Fruit fly (Drosophila melanogaster): Measurements from ENCODE around the gene Wnt10.
A peak's percentile ranks its signal among the peaks of the same experiment; 100 is the strongest.

Gene Wnt10

dm6 chr2L:7376157-7376556 is 13.0 kb downstream of the Wnt10 start (continued):
- TF ChIP-seq Awh (GFP tag; IDR thresholded peaks at IDR 0.05) (peak; percentile 43; the same call in 1 of the 2 replicates), fd96Cb (tag; optimal IDR thresholded peaks at IDR 0.05) (peak; percentile 3), E2f2 (GFP tag; IDR thresholded peaks at IDR 0.05) (peak; percentile 28; the same call in 1 of the 2 replicates), slbo (GFP tag; IDR thresholded peaks at IDR 0.05) (peak; percentile 35), onecut (GFP tag; IDR thresholded peaks at IDR 0.05) (0 out of 2 replicates have a peak, but pooled peaks have one; percentile 15), lov (optimal IDR thresholded peaks at IDR 0.05) (no peak), lov (GFP tag; IDR thresholded peaks at IDR 0.05) (0 out of 3 replicates have a peak, but pooled peaks have one; percentile 58), lmd (GFP tag; IDR thresholded peaks at IDR 0.05) (peak; percentile 49), Xrp1 (GFP tag; IDR thresholded peaks at IDR 0.05) (peak; percentile 62; the same call in 1 of the 2 replicates), CG10366 (GFP tag; IDR thresholded peaks at IDR 0.05) (peak; percentile 54), H2.0 (GFP tag; IDR thresholded peaks at IDR 0.05) (peak; percentile 58), CG6854 (GFP tag; optimal IDR thresholded peaks at IDR 0.05) (no peak), chif (GFP tag; optimal IDR thresholded peaks at IDR 0.05) (peak; percentile 22 to 23), Tbp (GFP tag; optimal IDR thresholded peaks at IDR 0.05) (no peak), Sox102F (GFP tag; optimal IDR thresholded peaks at IDR 0.05) (peak; percentile 55), CG14965 (GFP tag; optimal IDR thresholded peaks at IDR 0.05; ENCODE audit: borderline replicate concordance) (no peak), Oaz (GFP tag; IDR thresholded peaks at IDR 0.05) (peak; percentile 39; the same call in 1 of the 2 replicates), so (GFP tag; IDR thresholded peaks at IDR 0.05) (peak; percentile 48; the same call in 2 of the 3 replicates), CG14441 (GFP tag; IDR thresholded peaks at IDR 0.05) (peak; percentile 55), CG33557 (GFP tag; optimal IDR thresholded peaks at IDR 0.05) (no peak), CG11085 (GFP tag; IDR thresholded peaks at IDR 0.05) (0 out of 2 replicates have a peak, but pooled peaks have one; percentile 19), dysf (GFP tag; IDR thresholded peaks at IDR 0.05) (peak; percentile 55; the same call in 2 of the 3 replicates), Oli (tag; optimal IDR thresholded peaks at IDR 0.05) (peak; percentile 30), p53 (GFP tag; optimal IDR thresholded peaks at IDR 0.05) (no peak), ap (GFP tag; IDR thresholded peaks at IDR 0.05) (peak; percentile 55), HLH3B (GFP tag; IDR thresholded peaks at IDR 0.05) (peak; percentile 75), sens (GFP tag) (peak; percentile 80), Ptx1 (GFP tag; IDR thresholded peaks at IDR 0.05) (peak; percentile 60)

dm6 chr2L:7377402-7377801 is 14.2 kb downstream of the Wnt10 start, which contains the start of gene ninaC:
Gene ninaC (plus strand): TSS chr2L:7377702.
- TF ChIP-seq CG7556 (GFP tag; optimal IDR thresholded peaks at IDR 0.05) (no peak), danr (GFP tag; IDR thresholded peaks at IDR 0.05) (no peak), TFAM (GFP tag; optimal IDR thresholded peaks at IDR 0.05) (no peak), rib (GFP tag; IDR thresholded peaks at IDR 0.05) (no peak), CG2116 (GFP tag; optimal IDR thresholded peaks at IDR 0.05) (no peak), CG17568 (GFP tag; optimal IDR thresholded peaks at IDR 0.05) (no peak), CG34376 (GFP tag; optimal IDR thresholded peaks at IDR 0.05) (no peak), Doc2 (GFP tag; IDR thresholded peaks at IDR 0.05) (no peak)

- TF ChIP-seq chinmo (GFP tag; IDR thresholded peaks at IDR 0.05; ENCODE audit: partially characterized antibody) (0 out of 4 replicates have a peak, but pooled peaks have one; percentile 30), CG32532 (GFP tag; IDR thresholded peaks at IDR 0.05) (peak; percentile 17; the same call in 1 of the 2 replicates), CG2120 (GFP tag; optimal IDR thresholded peaks at IDR 0.05) (no peak), ATbp (GFP tag; optimal IDR thresholded peaks at IDR 0.05) (peak; percentile 58), CkIIα-i1 (GFP tag; IDR thresholded peaks at IDR 0.05) (no peak), CG2712 (tag; optimal IDR thresholded peaks at IDR 0.05) (no peak), CG12071 (GFP tag; optimal IDR thresholded peaks at IDR 0.05) (peak; percentile 42), kni (GFP tag; optimal IDR thresholded peaks at IDR 0.05) (no peak), row (GFP tag; IDR thresholded peaks at IDR 0.05) (peak; percentile 51; the same call in 2 of the 3 replicates), so (GFP tag; IDR thresholded peaks at IDR 0.05) (0 out of 3 replicates have a peak, but pooled peaks have one; percentile 16), Asciz (GFP tag; optimal IDR thresholded peaks at IDR 0.05) (peak; percentile 35), ap (GFP tag; IDR thresholded peaks at IDR 0.05) (peak; percentile 3; the same call in 1 of the 2 replicates), CG2199 (GFP tag; IDR thresholded peaks at IDR 0.05) (0 out of 3 replicates have a peak, but pooled peaks have one; percentile 16), GATAe (GFP tag; conservative IDR thresholded peaks at IDR 0.05) (peak; percentile 22; the same call in 1 of the 2 replicates)
Observed at dm6 chr2L:7386555-7387420, 23.6 kb downstream of the Wnt10 start.
